Worm (Caenorhabditis elegans) whole organism, early embryonic: ENCODE results near the gene C50C3.1.
A peak's percentile ranks its signal among the peaks of the same experiment; 100 is the strongest.

ENCODE experiments used
- B0310.2 ChIP-seq: sonication (generic microtip); optimal IDR thresholded peaks from 2 replicates; lab custom pipeline; 2016; ENCODE audit warnings: mild to moderate bottlenecking, missing genetic modification characterization, missing compliant biosample characterization
- F13C5.2 ChIP-seq: sonication (generic microtip); optimal IDR thresholded peaks from 2 replicates; lab custom pipeline; 2017; ENCODE audit warnings: mild to moderate bottlenecking, missing genetic modification characterization, inconsistent platforms, missing compliant biosample characterization
- aly-1 ChIP-seq: sonication (generic microtip); optimal IDR thresholded peaks from 2 replicates; lab custom pipeline; 2016; ENCODE audit warnings: missing genetic modification characterization, missing compliant biosample characterization
- ama-1 ChIP-seq: fragments of 150-350 bp; optimal IDR thresholded peaks from 2 replicates; lab custom pipeline; 2014
- ceh-13 ChIP-seq: fragments of 200-800 bp; sonication (Bioruptor generic); optimal IDR thresholded peaks from 2 replicates; lab custom pipeline; 2018; ENCODE audit warnings: mild to moderate bottlenecking, missing genetic modification characterization, missing compliant biosample characterization
- ceh-36 ChIP-seq: sonication (generic microtip); optimal IDR thresholded peaks from 2 replicates; lab custom pipeline; 2016; ENCODE audit warnings: missing genetic modification characterization, inconsistent platforms, missing compliant biosample characterization
- ets-7 ChIP-seq: sonication (generic microtip); optimal IDR thresholded peaks from 2 replicates; lab custom pipeline; 2016; ENCODE audit warnings: missing genotype, missing genetic modification characterization, missing compliant biosample characterization
- flt-1 ChIP-seq: fragments of 200-800 bp; sonication (Bioruptor generic); IDR thresholded peaks from 2 replicates; pipeline ENCODE4 v1.3.6; 2022; ENCODE audit warnings: missing genetic modification characterization, missing compliant biosample characterization
- hmbx-1 ChIP-seq: sonication (generic microtip); optimal IDR thresholded peaks from 2 replicates; lab custom pipeline; 2016; ENCODE audit warnings: mild to moderate bottlenecking, missing genetic modification characterization, missing compliant biosample characterization
- hmg-4 ChIP-seq: fragments of 200-800 bp; sonication (Bioruptor generic); optimal IDR thresholded peaks from 2 replicates; lab custom pipeline; 2018; ENCODE audit warnings: mild to moderate bottlenecking, missing genetic modification characterization, missing compliant biosample characterization
- hnd-1 ChIP-seq: sonication (generic microtip); optimal IDR thresholded peaks from 2 replicates; lab custom pipeline; 2016; ENCODE audit warnings: missing genetic modification characterization, missing compliant biosample characterization
- pes-1 ChIP-seq: fragments of 200-800 bp; sonication (Bioruptor generic); IDR thresholded peaks from 2 replicates; pipeline ENCODE4 v1.3.6; 2022; ENCODE audit warnings: missing genetic modification reagents, missing genetic modification characterization, missing compliant biosample characterization
- scrt-1 ChIP-seq: fragments of 200-800 bp; sonication (Bioruptor generic); IDR thresholded peaks from 2 replicates; pipeline ENCODE4 v1.3.6; 2022; ENCODE audit warnings: missing genetic modification characterization, missing compliant biosample characterization
- sea-1 ChIP-seq: fragments of 200-800 bp; sonication (Bioruptor generic); conservative IDR thresholded peaks from 2 replicates; pipeline ENCODE4 v1.3.6; 2022; ENCODE audit warnings: missing genetic modification characterization, missing compliant biosample characterization
- tbx-11 ChIP-seq: fragments of 200-800 bp; sonication (Bioruptor generic); IDR thresholded peaks from 2 replicates; pipeline ENCODE4 v1.3.6; 2022; ENCODE audit warnings: missing genetic modification characterization, missing compliant biosample characterization
- tbx-37 ChIP-seq: fragments of 200-800 bp; sonication (Bioruptor generic); conservative IDR thresholded peaks from 2 replicates; pipeline ENCODE4 v1.3.6; 2022; ENCODE audit warnings: missing genetic modification reagents, missing genetic modification characterization, missing compliant biosample characterization
- tra-4 ChIP-seq: sonication (generic microtip); optimal IDR thresholded peaks from 2 replicates; lab custom pipeline; 2017; ENCODE audit warnings: missing genetic modification characterization, missing compliant biosample characterization

The C50C3.1 gene

ce11 chrIII:8209775-8210174, 18.0 kb downstream of the C50C3.1 start, which contains the start of gene C30A5.10:
Gene C30A5.10 (minus strand): TSS chrIII:8209875.
- no peak for TF ChIP-seq F13C5.2 (tag; lab: Kevin White, UChicago)
- TF ChIP-seq tbx-11: no peak
- no peak for TF ChIP-seq aly-1
- TF ChIP-seq ceh-36: no peak
- TF ChIP-seq tbx-37: no peak
- no peak for TF ChIP-seq ceh-13
- no peak for TF ChIP-seq hmbx-1 (tag; lab: Kevin White, UChicago)
- no peak for TF ChIP-seq ets-7
- TF ChIP-seq hnd-1 (tag; lab: Kevin White, UChicago): no peak
- no peak for TF ChIP-seq ama-1 (lab: Kevin White, UChicago)
- TF ChIP-seq pes-1 (GFP tag; lab: Robert Waterston, UW): no peak
- no peak for TF ChIP-seq B0310.2 (tag; lab: Kevin White, UChicago)
- no peak for TF ChIP-seq scrt-1 (GFP tag; lab: Robert Waterston, UW)
- TF ChIP-seq tra-4: no peak
- no peak for TF ChIP-seq sea-1 (GFP tag; lab: Robert Waterston, UW)
- no peak for TF ChIP-seq hmg-4 (GFP tag; lab: Kevin White, UChicago)
- no peak for TF ChIP-seq flt-1

ce11 chrIII:8211562-8211961, 19.8 kb downstream of the C50C3.1 start:
- TF ChIP-seq hmg-4 (GFP tag; lab: Kevin White, UChicago) (no peak), aly-1 (no peak), ceh-13 (no peak), ceh-36 (no peak), tbx-37 (no peak), tra-4 (no peak), pes-1 (GFP tag; lab: Robert Waterston, UW) (no peak), sea-1 (GFP tag; lab: Robert Waterston, UW) (no peak)

- TF ChIP-seq tbx-11: no peak
- no peak for TF ChIP-seq ceh-36
These were observed 24.4 kb downstream of the C50C3.1 start, which contains the start of gene unc-86 for ce11 chrIII:8216224-8216623. Gene unc-86 (minus strand): TSS chrIII:8216336.

ce11 chrIII:8217919-8218318, 26.1 kb downstream of the C50C3.1 start, which contains the start of gene C30A5.16:
Gene C30A5.16 (plus strand): TSS chrIII:8218219.
- TF ChIP-seq aly-1: no peak
- TF ChIP-seq tra-4: no peak
- TF ChIP-seq ceh-13: no peak
- no peak for TF ChIP-seq tbx-11
- TF ChIP-seq F13C5.2 (tag; lab: Kevin White, UChicago): no peak
- TF ChIP-seq flt-1: no peak
- TF ChIP-seq ama-1 (lab: Kevin White, UChicago): no peak
- no peak for TF ChIP-seq scrt-1 (GFP tag; lab: Robert Waterston, UW)
- TF ChIP-seq ceh-36: no peak
- no peak for TF ChIP-seq pes-1 (GFP tag; lab: Robert Waterston, UW)
- TF ChIP-seq hmg-4 (GFP tag; lab: Kevin White, UChicago): no peak
- no peak for TF ChIP-seq B0310.2 (tag; lab: Kevin White, UChicago)
- no peak for TF ChIP-seq hmbx-1 (tag; lab: Kevin White, UChicago)
- no peak for TF ChIP-seq hnd-1 (tag; lab: Kevin White, UChicago)
- no peak for TF ChIP-seq ets-7

- TF ChIP-seq tra-4 (no peak), flt-1 (no peak), ama-1 (lab: Kevin White, UChicago) (no peak), tbx-11 (no peak), sea-1 (GFP tag; lab: Robert Waterston, UW) (no peak), B0310.2 (tag; lab: Kevin White, UChicago) (no peak), ceh-36 (no peak), aly-1 (no peak), hmg-4 (GFP tag; lab: Kevin White, UChicago) (no peak), hnd-1 (tag; lab: Kevin White, UChicago) (no peak), ets-7 (no peak), F13C5.2 (tag; lab: Kevin White, UChicago) (no peak), tbx-37 (no peak), pes-1 (GFP tag; lab: Robert Waterston, UW) (no peak), hmbx-1 (tag; lab: Kevin White, UChicago) (no peak)
These were observed 28.3 kb downstream of the C50C3.1 start for ce11 chrIII:8220081-8220480.

- TF ChIP-seq flt-1 (no peak), ama-1 (lab: Kevin White, UChicago) (no peak), tra-4 (no peak), tbx-11 (no peak), hmbx-1 (tag; lab: Kevin White, UChicago) (no peak), B0310.2 (tag; lab: Kevin White, UChicago) (no peak), scrt-1 (GFP tag; lab: Robert Waterston, UW) (no peak), ceh-13 (no peak), sea-1 (GFP tag; lab: Robert Waterston, UW) (no peak), ceh-36 (no peak), tbx-37 (no peak), F13C5.2 (tag; lab: Kevin White, UChicago) (no peak), hmg-4 (GFP tag; lab: Kevin White, UChicago) (no peak), aly-1 (no peak), pes-1 (GFP tag; lab: Robert Waterston, UW) (no peak), hnd-1 (tag; lab: Kevin White, UChicago) (no peak), ets-7 (no peak)
These were observed 33.0 kb downstream of the C50C3.1 start, which contains the start of gene mob-4 for ce11 chrIII:8224769-8225168. Gene mob-4 (plus strand): TSS chrIII:8225097.

- TF ChIP-seq F13C5.2 (tag; lab: Kevin White, UChicago) (no peak), ets-7 (no peak), hnd-1 (tag; lab: Kevin White, UChicago) (no peak), sea-1 (GFP tag; lab: Robert Waterston, UW) (no peak), scrt-1 (GFP tag; lab: Robert Waterston, UW) (no peak), aly-1 (no peak), tbx-11 (no peak)
These were observed 34.4 kb downstream of the C50C3.1 start, which contains the start of gene rfs-1 for ce11 chrIII:8226178-8226577. Gene rfs-1 (plus strand): TSS chrIII:8226478.

ce11 chrIII:8227511-8227910, 35.7 kb downstream of the C50C3.1 start, which contains the start of gene fbxl-1:
Gene fbxl-1 (plus strand): TSS chrIII:8227830.
- TF ChIP-seq ets-7 (no peak), F13C5.2 (tag; lab: Kevin White, UChicago) (peak; percentile 10)
